Worm (Caenorhabditis elegans) whole organism, L4/young adult: ENCODE measurements around the gene fbxb-85.

Source experiments
- dao-5 ChIP-seq: sonication (generic microtip); optimal IDR thresholded peaks from 2 replicates; lab custom pipeline; 2016; ENCODE audit warnings: missing genotype, missing genetic modification characterization, moderate library complexity, missing compliant biosample characterization
- him-1 ChIP-seq: sonication (generic microtip); optimal IDR thresholded peaks from 2 replicates; lab custom pipeline; 2016; ENCODE audit warnings: missing genotype, missing genetic modification reagents, missing genetic modification characterization, missing compliant biosample characterization

DNA sequence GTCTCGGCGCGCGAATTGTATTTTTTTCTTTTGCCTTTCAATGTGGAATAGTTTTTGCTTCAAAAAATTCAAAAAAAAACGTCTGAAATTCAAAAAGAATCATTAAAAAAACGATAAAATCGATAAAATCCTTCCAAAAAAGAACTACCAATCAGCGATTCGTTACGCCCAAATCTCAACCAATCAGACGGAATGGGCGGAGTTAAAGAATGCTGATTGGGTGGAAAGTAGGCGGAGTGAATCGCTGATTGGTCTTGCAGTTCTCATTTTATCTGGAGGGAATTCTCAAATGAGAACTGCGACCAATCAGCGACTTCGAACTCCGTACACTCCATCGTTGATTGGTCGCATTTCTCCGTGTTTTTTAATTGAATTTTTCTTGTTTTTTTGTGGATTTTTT is 43.6 kb downstream of the fbxb-85 start:
- TF ChIP-seq dao-5 (tag; lab: Kevin White, UChicago) (no peak), him-1 (tag; lab: Kevin White, UChicago) (no peak)
